Worm (Caenorhabditis elegans): Measurements from ENCODE around the gene C07D10.5.

DNA sequence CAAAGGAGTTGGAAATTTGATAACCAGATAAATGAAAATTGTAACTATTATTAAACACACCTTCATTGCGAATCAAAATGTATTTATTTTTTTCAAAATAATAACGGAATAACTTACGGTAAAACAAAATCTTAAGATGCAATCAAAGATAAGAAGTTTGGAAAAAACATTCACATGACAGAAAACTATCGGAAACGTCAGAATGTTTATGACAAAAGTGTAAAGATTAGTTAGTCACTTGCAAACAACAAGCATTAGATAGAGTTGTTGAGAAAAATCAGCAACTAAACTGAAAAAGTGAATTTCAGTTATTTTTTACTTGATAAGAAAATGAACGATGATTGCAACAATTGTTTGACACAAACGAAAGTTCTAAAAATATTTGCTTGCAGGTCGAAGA, 38.8 kb downstream of the C07D10.5 start:
- TF ChIP-seq ets-7 (tag; optimal IDR thresholded peaks at IDR 0.05) (no peak), pes-1 (GFP tag; IDR thresholded peaks at IDR 0.05) (no peak), hmbx-1 (tag; optimal IDR thresholded peaks at IDR 0.05) (no peak), scrt-1 (GFP tag; IDR thresholded peaks at IDR 0.05) (no peak), ama-1 (optimal IDR thresholded peaks at IDR 0.05) (no peak), hnd-1 (tag; optimal IDR thresholded peaks at IDR 0.05) (no peak)

Data from whole organism, early embryonic.